Worm (Caenorhabditis elegans) whole organism, L2 larva: ENCODE data around the gene C50F4.12.
A peak's percentile ranks its signal among the peaks of the same experiment; 100 is the strongest.

Experiments used
- C34F6.9 ChIP-seq: fragments of 150-350 bp; optimal IDR thresholded peaks from 2 replicates; lab custom pipeline; 2014; ENCODE audit warnings: missing biosample characterization, missing genetic modification characterization
- F13H6.1 ChIP-seq: sonication (generic microtip); optimal IDR thresholded peaks from 2 replicates; lab custom pipeline; 2016; ENCODE audit warnings: missing genetic modification characterization, missing compliant biosample characterization
- R02D3.7 ChIP-seq: fragments of 150-350 bp; optimal IDR thresholded peaks from 2 replicates; lab custom pipeline; 2014; ENCODE audit warnings: missing biosample characterization, missing genetic modification characterization
- Y55F3AM.14 ChIP-seq: fragments of 200-800 bp; sonication (Bioruptor generic); optimal IDR thresholded peaks from 2 replicates; lab custom pipeline; 2018; ENCODE audit warnings: mild to moderate bottlenecking, missing genetic modification characterization, missing compliant biosample characterization
- aly-2 ChIP-seq: fragments of 150-350 bp; optimal IDR thresholded peaks from 2 replicates; lab custom pipeline; 2014; ENCODE audit warnings: missing biosample characterization, missing genetic modification characterization
- ama-1 ChIP-seq: fragments of 150-350 bp; optimal IDR thresholded peaks from 2 replicates; lab custom pipeline; 2018; ENCODE audit warnings: inconsistent platforms
- blmp-1 ChIP-seq: sonication (generic microtip); optimal IDR thresholded peaks from 2 replicates; lab custom pipeline; 2017; ENCODE audit warnings: missing genetic modification characterization, mild to moderate bottlenecking, missing compliant biosample characterization, antibody characterized with exemption, moderate library complexity; ENCODE audit not compliant: insufficient read depth
- ceh-16 ChIP-seq: fragments of 150-350 bp; optimal IDR thresholded peaks from 2 replicates; lab custom pipeline; 2014; ENCODE audit warnings: missing biosample characterization, missing genetic modification characterization
- ceh-82 ChIP-seq: fragments of 150-350 bp; optimal IDR thresholded peaks from 2 replicates; lab custom pipeline; 2014; ENCODE audit warnings: missing biosample characterization, missing genetic modification characterization
- crh-2 ChIP-seq: sonication (generic microtip); optimal IDR thresholded peaks from 2 replicates; lab custom pipeline; 2017; ENCODE audit warnings: missing biosample characterization, missing genetic modification characterization
- dmd-4 ChIP-seq: sonication (generic microtip); optimal IDR thresholded peaks from 2 replicates; lab custom pipeline; 2017; ENCODE audit warnings: missing biosample characterization, missing genetic modification characterization
- egl-27 ChIP-seq: sonication (generic microtip); optimal IDR thresholded peaks from 3 replicates; lab custom pipeline; 2017; ENCODE audit warnings: missing biosample characterization, missing genetic modification reagents, missing genetic modification characterization
- elt-1 ChIP-seq: fragments of 150-350 bp; optimal IDR thresholded peaks from 2 replicates; lab custom pipeline; 2014; ENCODE audit warnings: missing biosample characterization, missing genetic modification characterization
- elt-3 ChIP-seq: sonication (generic microtip); optimal IDR thresholded peaks from 2 replicates; lab custom pipeline; 2017; ENCODE audit warnings: missing biosample characterization, missing genetic modification characterization
- fos-1 ChIP-seq: fragments of 150-350 bp; optimal IDR thresholded peaks from 2 replicates; lab custom pipeline; 2014; ENCODE audit warnings: missing biosample characterization, missing genetic modification characterization
- gmeb-1 ChIP-seq: fragments of 150-350 bp; optimal IDR thresholded peaks from 2 replicates; lab custom pipeline; 2014; ENCODE audit warnings: missing biosample characterization, missing genetic modification characterization
- lin-11 ChIP-seq: fragments of 150-350 bp; sonication (generic microtip); optimal IDR thresholded peaks from 2 replicates; lab custom pipeline; 2014; ENCODE audit warnings: missing biosample characterization, missing genetic modification characterization, inconsistent platforms, mixed read lengths
- lin-13 ChIP-seq: fragments of 150-350 bp; optimal IDR thresholded peaks from 2 replicates; lab custom pipeline; 2014; ENCODE audit warnings: missing biosample characterization, missing genetic modification reagents, missing genetic modification characterization
- lin-39 ChIP-seq: fragments of 150-350 bp; optimal IDR thresholded peaks from 2 replicates; lab custom pipeline; 2014; ENCODE audit warnings: missing biosample characterization, missing genetic modification reagents, missing genetic modification characterization
- lsy-2 ChIP-seq, 2 experiments: fragments of 150-350 bp in 1 of 2; sonication (generic microtip) in 1 of 2; optimal IDR thresholded peaks; 2 replicates each; lab custom pipeline; 2014 to 2017; ENCODE audit warnings: missing biosample characterization in 2 of 2, missing genetic modification characterization in 2 of 2
- mab-5 ChIP-seq: fragments of 150-350 bp; optimal IDR thresholded peaks from 2 replicates; lab custom pipeline; 2014; ENCODE audit warnings: missing biosample characterization, missing genetic modification characterization
- mbf-1 ChIP-seq: sonication (generic microtip); optimal IDR thresholded peaks from 2 replicates; lab custom pipeline; 2017; ENCODE audit warnings: missing biosample characterization, missing genetic modification characterization
- mdl-1 ChIP-seq, 2 experiments: fragments of 150-350 bp in 1 of 2; sonication (generic microtip) in 1 of 2; optimal IDR thresholded peaks; 2 replicates each; lab custom pipeline; 2017; ENCODE audit warnings: missing biosample characterization in 2 of 2, missing genetic modification characterization in 2 of 2
- nhr-10 ChIP-seq: sonication (generic microtip); optimal IDR thresholded peaks from 2 replicates; lab custom pipeline; 2017; ENCODE audit warnings: missing biosample characterization, missing genetic modification characterization
- nhr-11 ChIP-seq: fragments of 150-350 bp; optimal IDR thresholded peaks from 2 replicates; lab custom pipeline; 2014; ENCODE audit warnings: missing biosample characterization, missing genetic modification characterization
- nhr-129 ChIP-seq: fragments of 150-350 bp; optimal IDR thresholded peaks from 2 replicates; lab custom pipeline; 2014; ENCODE audit warnings: missing biosample characterization, missing genetic modification characterization
- nhr-21 ChIP-seq: fragments of 150-350 bp; optimal IDR thresholded peaks from 2 replicates; lab custom pipeline; 2014; ENCODE audit warnings: missing biosample characterization, missing genetic modification characterization
- nhr-237 ChIP-seq: fragments of 150-350 bp; optimal IDR thresholded peaks from 2 replicates; lab custom pipeline; 2014; ENCODE audit warnings: missing biosample characterization, missing genetic modification characterization
- nhr-25 ChIP-seq: fragments of 150-350 bp; sonication (generic microtip); optimal IDR thresholded peaks from 3 replicates; lab custom pipeline; 2014; ENCODE audit warnings: missing biosample characterization, missing genetic modification characterization
- nhr-6 ChIP-seq: fragments of 150-350 bp; optimal IDR thresholded peaks from 2 replicates; lab custom pipeline; 2014; ENCODE audit warnings: missing biosample characterization, missing genetic modification characterization
- sem-4 ChIP-seq: fragments of 150-350 bp; optimal IDR thresholded peaks from 2 replicates; lab custom pipeline; 2014; ENCODE audit warnings: missing biosample characterization, missing genetic modification reagents, missing genetic modification characterization
- skn-1 ChIP-seq: sonication (generic microtip); optimal IDR thresholded peaks from 2 replicates; lab custom pipeline; 2017; ENCODE audit warnings: missing biosample characterization, missing genetic modification characterization
- sma-3 ChIP-seq: sonication (generic microtip); optimal IDR thresholded peaks from 2 replicates; lab custom pipeline; 2016; ENCODE audit warnings: missing genetic modification reagents, missing genetic modification characterization, missing compliant biosample characterization
- sma-9 ChIP-seq, 2 experiments: fragments of 150-350 bp in 1 of 2; sonication (generic microtip) in 1 of 2; optimal IDR thresholded peaks; 2 replicates each; lab custom pipeline; 2014 to 2016; ENCODE audit warnings: missing genetic modification characterization in 2 of 2, mild to moderate bottlenecking in 1 of 2, missing biosample characterization in 1 of 2, missing compliant biosample characterization in 1 of 2, missing genetic modification reagents in 1 of 2, moderate library complexity in 1 of 2
- snpc-4 ChIP-seq: fragments of 150-350 bp; optimal IDR thresholded peaks from 2 replicates; lab custom pipeline; 2014; ENCODE audit warnings: missing biosample characterization, missing genetic modification characterization
- unc-55 ChIP-seq: fragments of 150-350 bp; sonication (generic microtip); optimal IDR thresholded peaks from 3 replicates; lab custom pipeline; 2014; ENCODE audit warnings: missing biosample characterization, missing genetic modification reagents, missing genetic modification characterization
- unc-62 ChIP-seq: fragments of 150-350 bp; optimal IDR thresholded peaks from 2 replicates; lab custom pipeline; 2014; ENCODE audit warnings: missing biosample characterization, missing genetic modification reagents, missing genetic modification characterization
- zag-1 ChIP-seq: fragments of 150-350 bp; optimal IDR thresholded peaks from 2 replicates; lab custom pipeline; 2014; ENCODE audit warnings: missing biosample characterization, missing genetic modification characterization
- ztf-1 ChIP-seq: fragments of 200-800 bp; sonication (Bioruptor generic); conservative IDR thresholded peaks from 2 replicates; pipeline ENCODE4 v1.3.6; 2022; ENCODE audit warnings: missing genetic modification characterization, missing compliant biosample characterization
- ztf-11 ChIP-seq: sonication (generic microtip); optimal IDR thresholded peaks from 2 replicates; lab custom pipeline; 2017; ENCODE audit warnings: missing biosample characterization, missing genetic modification characterization
- ztf-4 ChIP-seq: fragments of 150-350 bp; optimal IDR thresholded peaks from 2 replicates; lab custom pipeline; 2014; ENCODE audit warnings: missing biosample characterization, missing genetic modification characterization

The C50F4.12 gene

DNA sequence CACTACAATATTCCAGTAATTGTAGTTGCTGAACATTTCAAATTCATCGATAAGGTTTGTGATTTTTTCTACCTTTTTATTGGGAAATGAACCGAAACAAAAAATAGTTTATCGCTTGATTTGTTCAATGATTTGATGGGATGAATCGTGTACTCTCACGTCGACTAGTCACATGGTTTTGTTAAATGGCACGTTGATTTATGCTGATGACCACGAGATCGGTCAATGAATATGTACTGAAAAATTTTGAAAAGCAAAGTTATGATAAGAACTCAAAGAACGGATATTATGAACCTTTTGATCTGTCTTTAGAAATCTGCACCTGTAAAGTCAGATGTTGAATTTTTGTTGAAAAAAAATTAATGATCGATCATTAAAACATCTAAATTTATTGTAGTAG lies 23.3 kb downstream of the C50F4.12 start:
- TF ChIP-seq gmeb-1 (tag; lab: Kevin White, UChicago): peak; percentile 55
- TF ChIP-seq zag-1 (tag; lab: Kevin White, UChicago): no peak
- peak in 1 of 2 experiments; percentile 31 for TF ChIP-seq lsy-2 (tag; optimal IDR thresholded peaks at IDR 0.05; lab: Kevin White, UChicago)
- peak; percentile 69 for TF ChIP-seq sma-3
- TF ChIP-seq nhr-21 (tag; lab: Kevin White, UChicago): peak; percentile 97
- peak; percentile 71 for TF ChIP-seq nhr-25
- TF ChIP-seq nhr-129 (tag; lab: Kevin White, UChicago): peak; percentile 63
- TF ChIP-seq mdl-1 (tag; optimal IDR thresholded peaks at IDR 0.05; lab: Kevin White, UChicago): peak in 1 of 2 experiments; percentile 40
- TF ChIP-seq sma-9 (GFP tag; optimal IDR thresholded peaks at IDR 0.05; lab: Kevin White, UChicago): peak; percentile 96
- no peak for TF ChIP-seq sma-9 (tag; optimal IDR thresholded peaks at IDR 0.05; lab: Kevin White, UChicago)
- peak; percentile 78 for TF ChIP-seq crh-2
- no peak for TF ChIP-seq snpc-4 (tag; lab: Kevin White, UChicago)
- peak; percentile 62 for TF ChIP-seq nhr-6 (tag; lab: Kevin White, UChicago)
- no peak for TF ChIP-seq aly-2 (tag; lab: Kevin White, UChicago)
- peak; percentile 74 for TF ChIP-seq blmp-1 (tag; lab: Kevin White, UChicago)
- no peak for TF ChIP-seq nhr-11 (tag; lab: Kevin White, UChicago)

DNA sequence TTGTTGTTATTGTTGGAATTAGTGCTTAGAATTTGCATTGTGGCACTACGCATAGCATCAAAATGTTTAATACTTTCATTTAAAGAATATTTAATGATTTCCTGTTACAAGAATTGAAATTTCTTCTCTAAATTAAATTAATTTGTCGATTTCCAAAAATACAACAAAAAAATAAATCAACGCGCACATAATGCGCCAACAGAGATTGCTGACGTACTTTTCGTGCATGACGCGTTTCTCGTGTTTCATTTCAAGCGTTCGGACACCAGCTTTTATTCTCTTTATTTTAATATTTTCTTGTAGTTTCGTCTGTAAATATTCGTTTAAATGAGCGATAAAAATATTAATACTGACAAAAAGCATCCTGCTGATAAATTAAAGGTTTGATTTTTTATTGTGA lies 25.9 kb downstream of the C50F4.12 start, which contains the start of gene eif-2Bdelta:
Gene eif-2Bdelta, plus strand, starts transcription at position 235 of the 400 bp plus-strand sequence.
- no peak for TF ChIP-seq lin-13 (GFP tag; lab: Kevin White, UChicago)
- no peak for TF ChIP-seq nhr-21 (tag; lab: Kevin White, UChicago)
- TF ChIP-seq crh-2: peak; percentile 10
- no peak for TF ChIP-seq unc-62 (GFP tag; lab: Kevin White, UChicago)
- no peak for TF ChIP-seq zag-1 (tag; lab: Kevin White, UChicago)
- no peak for TF ChIP-seq elt-3
- no peak for TF ChIP-seq egl-27 (tag; lab: Kevin White, UChicago)
- TF ChIP-seq sem-4 (tag; lab: Kevin White, UChicago): no peak
- TF ChIP-seq nhr-10: no peak
- TF ChIP-seq ceh-16 (tag; lab: Kevin White, UChicago): no peak
- TF ChIP-seq C34F6.9 (tag; lab: Kevin White, UChicago): peak; percentile 82
- TF ChIP-seq snpc-4 (tag; lab: Kevin White, UChicago): peak; percentile 51
- TF ChIP-seq ztf-4: no peak
- peak; percentile 58 for TF ChIP-seq mab-5
- TF ChIP-seq Y55F3AM.14: no peak
- TF ChIP-seq sma-9 (GFP tag; optimal IDR thresholded peaks at IDR 0.05; lab: Kevin White, UChicago): peak; percentile 74
- TF ChIP-seq sma-9 (tag; optimal IDR thresholded peaks at IDR 0.05; lab: Kevin White, UChicago): no peak
- peak; percentile 38 for TF ChIP-seq F13H6.1 (tag; lab: Kevin White, UChicago)
- TF ChIP-seq lin-39 (tag; lab: Kevin White, UChicago): no peak
- no peak for TF ChIP-seq ztf-11 (tag; lab: Kevin White, UChicago)
- TF ChIP-seq skn-1 (tag; lab: Kevin White, UChicago): no peak
- peak; percentile 73 for TF ChIP-seq gmeb-1 (tag; lab: Kevin White, UChicago)
- TF ChIP-seq unc-55 (GFP tag; lab: Kevin White, UChicago): no peak
- peak; percentile 68 to 80 for TF ChIP-seq lsy-2 (tag; optimal IDR thresholded peaks at IDR 0.05; lab: Kevin White, UChicago)
- no peak for TF ChIP-seq lin-11
- no peak for TF ChIP-seq ztf-1 (GFP tag; lab: Robert Waterston, UW)
- no peak for TF ChIP-seq fos-1
- no peak for TF ChIP-seq mbf-1 (tag; lab: Kevin White, UChicago)
- TF ChIP-seq nhr-25: peak; percentile 39
- TF ChIP-seq dmd-4: no peak
- TF ChIP-seq sma-3: peak; percentile 46
- no peak for TF ChIP-seq ceh-82 (tag; lab: Kevin White, UChicago)

DNA sequence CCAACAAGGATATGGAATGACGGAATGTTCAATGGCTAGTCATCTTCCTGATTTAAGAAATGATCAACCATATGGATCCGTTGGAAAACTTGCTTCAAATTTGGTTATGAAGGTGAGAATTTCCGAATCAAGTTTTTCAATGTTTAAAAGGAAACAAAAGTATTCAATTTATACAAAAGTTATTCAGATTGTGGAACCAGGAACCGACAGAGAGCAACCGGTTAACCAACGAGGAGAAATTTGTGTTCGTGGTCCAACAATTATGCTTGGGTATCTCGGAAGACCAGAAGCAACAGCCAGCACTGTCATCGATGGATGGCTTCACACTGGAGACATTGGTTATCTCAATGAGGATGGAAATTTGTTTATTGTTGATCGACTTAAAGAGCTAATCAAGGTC lies 29.9 kb downstream of the C50F4.12 start:
- no peak for TF ChIP-seq F13H6.1 (tag; lab: Kevin White, UChicago)
- no peak for TF ChIP-seq aly-2 (tag; lab: Kevin White, UChicago)
- TF ChIP-seq C34F6.9 (tag; lab: Kevin White, UChicago): no peak
- no peak for TF ChIP-seq mab-5
- TF ChIP-seq nhr-129 (tag; lab: Kevin White, UChicago): no peak
- no peak for TF ChIP-seq elt-1
- TF ChIP-seq lin-13 (GFP tag; lab: Kevin White, UChicago): no peak
- no peak for TF ChIP-seq elt-3
- TF ChIP-seq nhr-237: no peak
- TF ChIP-seq mbf-1 (tag; lab: Kevin White, UChicago): no peak
- no peak for TF ChIP-seq lin-11
- no peak for TF ChIP-seq R02D3.7 (tag; lab: Kevin White, UChicago)
- no peak for TF ChIP-seq ama-1 (lab: Kevin White, UChicago)
- no peak for TF ChIP-seq ztf-11 (tag; lab: Kevin White, UChicago)
- no peak for TF ChIP-seq gmeb-1 (tag; lab: Kevin White, UChicago)
- TF ChIP-seq ztf-4: no peak
- TF ChIP-seq Y55F3AM.14: no peak
- no peak for TF ChIP-seq zag-1 (tag; lab: Kevin White, UChicago)
